Worm (Caenorhabditis elegans): ENCODE data around the gene clec-88.

clec-88 gene

ce11 chrII:6351887-6352286 is 13.6 kb upstream of the clec-88 start, which contains the start of gene C32D5.10:
C32D5.10 (minus strand) TSS chrII:6351987.
- TF ChIP-seq nhr-11 (tag; optimal IDR thresholded peaks at IDR 0.05) (no peak), dmd-8 (GFP tag; IDR thresholded peaks at IDR 0.05) (no peak), mes-2 (tag; optimal IDR thresholded peaks at IDR 0.05; ENCODE audit: poor library complexity, severe bottlenecking) (no peak), dpl-1 (GFP tag; optimal IDR thresholded peaks at IDR 0.05) (no peak), jun-1 (tag; optimal IDR thresholded peaks at IDR 0.05) (no peak), rbr-2 (tag; optimal IDR thresholded peaks at IDR 0.05) (no peak), zfp-2 (tag; optimal IDR thresholded peaks at IDR 0.05) (no peak), mxl-2 (GFP tag; conservative IDR thresholded peaks at IDR 0.05) (no peak), F26F4.8 (GFP tag; conservative IDR thresholded peaks at IDR 0.05) (no peak), Y48G9A.11 (GFP tag; IDR thresholded peaks at IDR 0.05) (no peak), snpc-4 (tag; optimal IDR thresholded peaks at IDR 0.05) (no peak), ces-1 (GFP tag; optimal IDR thresholded peaks at IDR 0.05) (no peak), dve-1 (tag; optimal IDR thresholded peaks at IDR 0.05; ENCODE audit: insufficient read depth) (no peak), set-16 (GFP tag; IDR thresholded peaks at IDR 0.05) (no peak), madf-9 (GFP tag; conservative IDR thresholded peaks at IDR 0.05) (no peak), ama-1 (optimal IDR thresholded peaks at IDR 0.05) (no peak), mdt-29 (GFP tag; IDR thresholded peaks at IDR 0.05) (no peak), nhr-6 (tag; optimal IDR thresholded peaks at IDR 0.05) (no peak)

ce11 chrII:6355396-6356346 is 9.9 kb upstream of the clec-88 start, which contains the start of gene C32D5.11:
C32D5.11 (minus strand) TSS chrII:6355446.
- TF ChIP-seq zip-11 (GFP tag; IDR thresholded peaks at IDR 0.05): no peak
- no peak for TF ChIP-seq nhr-41 (GFP tag; IDR thresholded peaks at IDR 0.05)
- peak in 1 of 2 experiments; percentile 87 for TF ChIP-seq lsy-2 (tag; optimal IDR thresholded peaks at IDR 0.05)
- TF ChIP-seq pha-4 (GFP tag; IDR thresholded peaks at IDR 0.05): no peak
- no peak for TF ChIP-seq pha-4 (tag; optimal IDR thresholded peaks at IDR 0.05)
- TF ChIP-seq skn-1 (tag; optimal IDR thresholded peaks at IDR 0.05): no peak
- TF ChIP-seq ceh-62 (tag; optimal IDR thresholded peaks at IDR 0.05): no peak
- no peak for TF ChIP-seq zfp-3 (GFP tag; conservative IDR thresholded peaks at IDR 0.05)
- no peak for TF ChIP-seq ceh-44 (GFP tag; IDR thresholded peaks at IDR 0.05)
- TF ChIP-seq unc-130 (GFP tag; optimal IDR thresholded peaks at IDR 0.05): peak; percentile 40
- TF ChIP-seq dmd-9 (GFP tag; IDR thresholded peaks at IDR 0.05): no peak
- TF ChIP-seq lin-38 (GFP tag; IDR thresholded peaks at IDR 0.05): peak; percentile 65
- TF ChIP-seq tra-1 (GFP tag; IDR thresholded peaks at IDR 0.05): no peak
- TF ChIP-seq hmg-1.1 (GFP tag; IDR thresholded peaks at IDR 0.05): peak; percentile 61; the same call in 1 of the 2 replicates
- no peak for TF ChIP-seq zfp-2 (tag; optimal IDR thresholded peaks at IDR 0.05)
- no peak for TF ChIP-seq daf-12 (tag; optimal IDR thresholded peaks at IDR 0.05)
- TF ChIP-seq ceh-82 (tag; optimal IDR thresholded peaks at IDR 0.05): no peak
- TF ChIP-seq Y5F2A.4 (GFP tag; optimal IDR thresholded peaks at IDR 0.05): no peak
- no peak for TF ChIP-seq attf-4 (tag; optimal IDR thresholded peaks at IDR 0.05)
- peak; percentile 75 for TF ChIP-seq hlh-11 (tag; optimal IDR thresholded peaks at IDR 0.05)
- TF ChIP-seq ama-1 (optimal IDR thresholded peaks at IDR 0.05): no peak
- TF ChIP-seq arid-1 (GFP tag; conservative IDR thresholded peaks at IDR 0.05): no peak; the same call in 1 of the 2 replicates
- peak; percentile 66 for TF ChIP-seq duxl-1 (tag; optimal IDR thresholded peaks at IDR 0.05; ENCODE audit: poor library complexity)
- no peak for TF ChIP-seq nhr-42 (GFP tag; IDR thresholded peaks at IDR 0.05)
- no peak for TF ChIP-seq ceh-32 (tag; optimal IDR thresholded peaks at IDR 0.05; ENCODE audit: poor library complexity)
- peak; percentile 96 for TF ChIP-seq aha-1 (tag)
- TF ChIP-seq daf-8 (GFP tag; IDR thresholded peaks at IDR 0.05): no peak
- no peak for TF ChIP-seq spr-1 (tag; optimal IDR thresholded peaks at IDR 0.05)
- TF ChIP-seq nhr-48 (tag; optimal IDR thresholded peaks at IDR 0.05): peak; percentile 26
- TF ChIP-seq ZK337.2 (GFP tag; IDR thresholded peaks at IDR 0.05): 0 out of 2 replicates have a peak, but pooled peaks have one; percentile 8
- TF ChIP-seq F26F4.8 (GFP tag; conservative IDR thresholded peaks at IDR 0.05): no peak
- peak; percentile 34 for TF ChIP-seq ceh-28 (tag; optimal IDR thresholded peaks at IDR 0.05)
- TF ChIP-seq ZK546.5 (tag; optimal IDR thresholded peaks at IDR 0.05): no peak
